Fruit fly (Drosophila melanogaster): Measurements from ENCODE around the gene Atg14.

The Atg14 gene

dm6 chr3R:29083459-29084457 lies 32.4 kb upstream of the Atg14 start (continued):
- TF ChIP-seq Hr4 (GFP tag; optimal IDR thresholded peaks at IDR 0.05) (peak; percentile 24), Lpt (GFP tag; optimal IDR thresholded peaks at IDR 0.05) (peak; percentile 9), spab (GFP tag; optimal IDR thresholded peaks at IDR 0.05) (peak; percentile 31), CG8119 (GFP tag; IDR thresholded peaks at IDR 0.05) (no peak), CG11762 (GFP tag; optimal IDR thresholded peaks at IDR 0.05; ENCODE audit: insufficient read depth) (no peak), salr (GFP tag; optimal IDR thresholded peaks at IDR 0.05) (peak in 1 of 2 experiments; percentile 26), Eip78C (GFP tag) (peak; percentile 70), dsx (GFP tag; optimal IDR thresholded peaks at IDR 0.05; ENCODE audit: poor library complexity, severe bottlenecking) (no peak), Hr38 (GFP tag; optimal IDR thresholded peaks at IDR 0.05) (no peak), Ets96B (tag; optimal IDR thresholded peaks at IDR 0.05) (peak; percentile 51)

- TF ChIP-seq ss (GFP tag; optimal IDR thresholded peaks at IDR 0.05) (peak in 1 of 2 experiments; percentile 63), Ets21C (GFP tag; optimal IDR thresholded peaks at IDR 0.05) (no peak), achi (GFP tag; optimal IDR thresholded peaks at IDR 0.05) (no peak), fkh (GFP tag; optimal IDR thresholded peaks at IDR 0.05) (peak; percentile 49)
Observed at dm6 chr3R:29086896-29087295, 29.3 kb upstream of the Atg14 start.

dm6 chr3R:29087302-29087782 lies 28.8 kb upstream of the Atg14 start:
- TF ChIP-seq CG11902 (GFP tag; optimal IDR thresholded peaks at IDR 0.05) (no peak), eg (GFP tag; IDR thresholded peaks at IDR 0.05) (no peak), Eip78C (GFP tag) (peak; percentile 35)

- TF ChIP-seq CG9139 (GFP tag; optimal IDR thresholded peaks at IDR 0.05) (peak; percentile 19), CG8319 (GFP tag; optimal IDR thresholded peaks at IDR 0.05) (no peak), net (GFP tag; optimal IDR thresholded peaks at IDR 0.05) (no peak), CG3919 (GFP tag; optimal IDR thresholded peaks at IDR 0.05) (peak; percentile 38), svp (GFP tag) (peak; percentile 65), CG11294 (GFP tag; IDR thresholded peaks at IDR 0.05) (no peak), Ets21C (GFP tag; optimal IDR thresholded peaks at IDR 0.05) (no peak), CG7368 (GFP tag; optimal IDR thresholded peaks at IDR 0.05) (no peak), CG6163 (GFP tag; IDR thresholded peaks at IDR 0.05) (peak; percentile 77), CG6792 (GFP tag; optimal IDR thresholded peaks at IDR 0.05) (no peak), Eip93F (GFP tag; optimal IDR thresholded peaks at IDR 0.05) (no peak), fd85E (GFP tag; optimal IDR thresholded peaks at IDR 0.05) (peak; percentile 8), ss (GFP tag; optimal IDR thresholded peaks at IDR 0.05) (peak; percentile 16 to 63), Eip78C (GFP tag) (peak; percentile 56), CG11902 (GFP tag; optimal IDR thresholded peaks at IDR 0.05) (no peak), CG1621 (tag; optimal IDR thresholded peaks at IDR 0.05) (peak; percentile 15), CG6808 (GFP tag; optimal IDR thresholded peaks at IDR 0.05) (peak; percentile 47), Hr4 (GFP tag; optimal IDR thresholded peaks at IDR 0.05) (no peak), CG16779 (tag; optimal IDR thresholded peaks at IDR 0.05) (peak; percentile 10), Gug (GFP tag; IDR thresholded peaks at IDR 0.05) (no peak), vri (GFP tag; optimal IDR thresholded peaks at IDR 0.05) (no peak), CG34406 (GFP tag; optimal IDR thresholded peaks at IDR 0.05) (no peak), salr (GFP tag; optimal IDR thresholded peaks at IDR 0.05) (no peak), CG6854 (GFP tag; optimal IDR thresholded peaks at IDR 0.05) (peak; percentile 22), Lpt (GFP tag; optimal IDR thresholded peaks at IDR 0.05) (peak; percentile 46), dsx (GFP tag; optimal IDR thresholded peaks at IDR 0.05; ENCODE audit: poor library complexity, severe bottlenecking) (no peak), eg (GFP tag; IDR thresholded peaks at IDR 0.05) (peak; percentile 39; the same call in 1 of the 3 replicates)
Observed at dm6 chr3R:29087926-29088487, 28.2 kb upstream of the Atg14 start.

All from whole organism, prepupa.